Worm (Caenorhabditis elegans) whole organism, young adult: ENCODE measurements around the gene T08D2.6.
A peak's percentile ranks its signal among the peaks of the same experiment; 100 is the strongest.
"Not testable (repeated sequence)": the region's sequence is repeated elsewhere in the genome, so short reads cannot be mapped to it uniquely, and the experiment has no call there.

Experiments used
- B0019.2 ChIP-seq: fragments of 200-800 bp; sonication (Bioruptor generic); conservative IDR thresholded peaks from 2 replicates; pipeline ENCODE4 v1.3.6; 2022; ENCODE audit warnings: missing genetic modification reagents, missing genetic modification characterization, missing compliant biosample characterization
- B0261.1 ChIP-seq: sonication (generic microtip); optimal IDR thresholded peaks from 2 replicates; lab custom pipeline; 2016; ENCODE audit warnings: mild to moderate bottlenecking, missing genetic modification characterization, moderate library complexity, missing compliant biosample characterization
- C17E4.6 ChIP-seq: fragments of 200-800 bp; sonication (Bioruptor generic); IDR thresholded peaks from 2 replicates; pipeline ENCODE4 v1.3.6; 2022; ENCODE audit warnings: missing genetic modification reagents, missing genetic modification characterization, missing compliant biosample characterization
- D2030.7 ChIP-seq: fragments of 200-800 bp; sonication (Bioruptor generic); IDR thresholded peaks from 2 replicates; pipeline ENCODE4 v1.3.6; 2022; ENCODE audit warnings: missing genetic modification reagents, missing genetic modification characterization, missing compliant biosample characterization
- F33H1.4 ChIP-seq: fragments of 200-800 bp; sonication (Bioruptor generic); IDR thresholded peaks from 2 replicates; pipeline ENCODE4 v1.3.6; 2022; ENCODE audit warnings: missing genetic modification reagents, missing genetic modification characterization, missing compliant biosample characterization
- F52B5.7 ChIP-seq: sonication (generic microtip); optimal IDR thresholded peaks from 2 replicates; lab custom pipeline; 2016; ENCODE audit warnings: mild to moderate bottlenecking, missing genetic modification characterization, missing compliant biosample characterization
- F57C9.4 ChIP-seq: sonication (generic microtip); optimal IDR thresholded peaks from 2 replicates; lab custom pipeline; 2017; ENCODE audit warnings: mild to moderate bottlenecking, missing genetic modification characterization, missing compliant biosample characterization
- aptf-2 ChIP-seq: fragments of 200-800 bp; sonication (Bioruptor generic); conservative IDR thresholded peaks from 2 replicates; pipeline ENCODE4 v1.3.6; 2022; ENCODE audit warnings: missing genetic modification reagents, missing genetic modification characterization, missing compliant biosample characterization
- atf-7 ChIP-seq: sonication (generic microtip); optimal IDR thresholded peaks from 2 replicates; lab custom pipeline; 2017; ENCODE audit warnings: mild to moderate bottlenecking, missing genetic modification characterization, missing compliant biosample characterization
- attf-3 ChIP-seq: fragments of 200-800 bp; sonication (Bioruptor generic); conservative IDR thresholded peaks from 2 replicates; pipeline ENCODE4 v1.3.6; 2022; ENCODE audit warnings: missing genetic modification reagents, missing genetic modification characterization, missing compliant biosample characterization
- bed-1 ChIP-seq: fragments of 200-800 bp; sonication (Bioruptor generic); IDR thresholded peaks from 2 replicates; pipeline ENCODE4 v1.3.6; 2022; ENCODE audit warnings: missing genetic modification reagents, missing genetic modification characterization, missing compliant biosample characterization
- ccch-3 ChIP-seq: fragments of 200-800 bp; sonication (Bioruptor generic); optimal IDR thresholded peaks from 2 replicates; lab custom pipeline; 2018; ENCODE audit warnings: mild to moderate bottlenecking, missing genetic modification characterization, missing compliant biosample characterization
- ceh-100 ChIP-seq: fragments of 200-800 bp; sonication (Bioruptor generic); IDR thresholded peaks from 2 replicates; pipeline ENCODE4 v1.3.6; 2022; ENCODE audit warnings: missing genetic modification reagents, missing genetic modification characterization, missing compliant biosample characterization
- ceh-27 ChIP-seq: fragments of 200-800 bp; sonication (Bioruptor generic); optimal IDR thresholded peaks from 2 replicates; lab custom pipeline; 2018; ENCODE audit warnings: mild to moderate bottlenecking, missing genetic modification characterization, moderate library complexity, missing compliant biosample characterization
- ceh-40 ChIP-seq: fragments of 200-800 bp; sonication (Bioruptor generic); IDR thresholded peaks from 2 replicates; pipeline ENCODE4 v1.3.6; 2022; ENCODE audit warnings: missing genetic modification characterization, missing compliant biosample characterization
- ceh-79 ChIP-seq: sonication (generic microtip); optimal IDR thresholded peaks from 2 replicates; lab custom pipeline; 2017; ENCODE audit warnings: mild to moderate bottlenecking, missing genetic modification characterization, missing compliant biosample characterization
- ceh-91 ChIP-seq: fragments of 200-800 bp; sonication (Bioruptor generic); IDR thresholded peaks from 2 replicates; pipeline ENCODE4 v1.3.6; 2022; ENCODE audit warnings: missing genetic modification reagents, missing genetic modification characterization, missing compliant biosample characterization
- dpl-1 ChIP-seq: fragments of 150-350 bp; optimal IDR thresholded peaks from 2 replicates; lab custom pipeline; 2014; ENCODE audit warnings: missing biosample characterization, missing genetic modification reagents, missing genetic modification characterization
- efl-1 ChIP-seq: fragments of 150-350 bp; optimal IDR thresholded peaks from 2 replicates; lab custom pipeline; 2014; ENCODE audit warnings: missing biosample characterization, missing genetic modification reagents, missing genetic modification characterization
- egrh-3 ChIP-seq: fragments of 200-800 bp; sonication (Bioruptor generic); IDR thresholded peaks from 2 replicates; pipeline ENCODE4 v1.3.6; 2022; ENCODE audit warnings: missing genetic modification reagents, missing genetic modification characterization, missing compliant biosample characterization
- ekl-4 ChIP-seq: fragments of 200-800 bp; sonication (Bioruptor generic); IDR thresholded peaks from 2 replicates; pipeline ENCODE4 v1.3.6; 2022; ENCODE audit warnings: missing genetic modification reagents, missing genetic modification characterization, missing compliant biosample characterization
- hlh-12 ChIP-seq: sonication (generic microtip); optimal IDR thresholded peaks from 2 replicates; lab custom pipeline; 2016; ENCODE audit warnings: missing genetic modification characterization, missing compliant biosample characterization
- hmg-1.2 ChIP-seq: fragments of 200-800 bp; sonication (Bioruptor generic); IDR thresholded peaks from 2 replicates; pipeline ENCODE4 v1.3.6; 2022; ENCODE audit warnings: missing genetic modification reagents, missing genetic modification characterization, missing compliant biosample characterization
- let-526 ChIP-seq: fragments of 200-800 bp; sonication (Bioruptor generic); IDR thresholded peaks from 2 replicates; pipeline ENCODE4 v1.3.6; 2022; ENCODE audit warnings: missing genetic modification reagents, missing genetic modification characterization, missing compliant biosample characterization
- let-607 ChIP-seq, 2 experiments: fragments of 200-800 bp in 1 of 2; sonication (Bioruptor generic) in 1 of 2; sonication (generic microtip) in 1 of 2; optimal IDR thresholded peaks; 2 replicates each; lab custom pipeline; 2016 to 2018; ENCODE audit warnings: mild to moderate bottlenecking in 2 of 2, missing compliant biosample characterization in 2 of 2, missing genetic modification characterization in 2 of 2, moderate library complexity in 2 of 2, missing genotype in 1 of 2
- lsl-1 ChIP-seq: fragments of 200-800 bp; sonication (Bioruptor generic); optimal IDR thresholded peaks from 2 replicates; lab custom pipeline; 2018; ENCODE audit warnings: mild to moderate bottlenecking, missing genetic modification characterization, moderate library complexity, missing compliant biosample characterization
- madf-6 ChIP-seq: fragments of 200-800 bp; sonication (Bioruptor generic); IDR thresholded peaks from 2 replicates; pipeline ENCODE4 v1.3.6; 2022; ENCODE audit warnings: missing genetic modification reagents, missing genetic modification characterization, missing compliant biosample characterization
- madf-8 ChIP-seq: fragments of 200-800 bp; sonication (Bioruptor generic); conservative IDR thresholded peaks from 2 replicates; pipeline ENCODE4 v1.3.6; 2022; ENCODE audit warnings: missing genetic modification reagents, missing genetic modification characterization, missing compliant biosample characterization
- nfya-2 ChIP-seq: fragments of 200-800 bp; sonication (Bioruptor generic); IDR thresholded peaks from 2 replicates; pipeline ENCODE4 v1.3.6; 2022; ENCODE audit warnings: missing genetic modification reagents, missing genetic modification characterization, missing compliant biosample characterization
- pbrm-1 ChIP-seq: fragments of 200-800 bp; sonication (Bioruptor generic); IDR thresholded peaks from 2 replicates; pipeline ENCODE4 v1.3.6; 2022; ENCODE audit warnings: missing genetic modification reagents, missing genetic modification characterization, missing compliant biosample characterization
- rec-8 ChIP-seq, 2 experiments: sonication (generic microtip); optimal IDR thresholded peaks; 2 replicates each; lab custom pipeline; 2016; ENCODE audit warnings: mild to moderate bottlenecking in 2 of 2, missing genetic modification characterization in 2 of 2, missing genetic modification reagents in 2 of 2, missing genotype in 2 of 2, missing biosample characterization in 1 of 2, missing compliant biosample characterization in 1 of 2, moderate library complexity in 1 of 2
- sea-2 ChIP-seq: fragments of 200-800 bp; sonication (Bioruptor generic); IDR thresholded peaks from 2 replicates; pipeline ENCODE4 v1.3.6; 2022; ENCODE audit warnings: missing genetic modification characterization, missing compliant biosample characterization
- tbx-9 ChIP-seq: sonication (generic microtip); optimal IDR thresholded peaks from 2 replicates; lab custom pipeline; 2016; ENCODE audit warnings: borderline replicate concordance, missing genetic modification characterization, inconsistent platforms, missing compliant biosample characterization
- xnd-1 ChIP-seq: sonication (generic microtip); optimal IDR thresholded peaks from 2 replicates; lab custom pipeline; 2016; ENCODE audit warnings: missing genotype, missing genetic modification reagents, missing genetic modification characterization, missing compliant biosample characterization
- zfh-2 ChIP-seq: fragments of 200-800 bp; sonication (Bioruptor generic); conservative IDR thresholded peaks from 2 replicates; pipeline ENCODE4 v1.3.6; 2022; ENCODE audit warnings: missing genetic modification reagents, missing genetic modification characterization, missing compliant biosample characterization
- ztf-18 ChIP-seq: sonication (generic microtip); optimal IDR thresholded peaks from 2 replicates; lab custom pipeline; 2016; ENCODE audit warnings: missing genotype, mild to moderate bottlenecking, missing genetic modification characterization, missing compliant biosample characterization
- ztf-25 ChIP-seq: fragments of 200-800 bp; sonication (Bioruptor generic); IDR thresholded peaks from 2 replicates; pipeline ENCODE4 v1.3.6; 2022; ENCODE audit warnings: missing genetic modification reagents, missing genetic modification characterization, missing compliant biosample characterization
- ztf-26 ChIP-seq: sonication (generic microtip); optimal IDR thresholded peaks from 2 replicates; lab custom pipeline; 2017; ENCODE audit warnings: missing genetic modification characterization, missing compliant biosample characterization
- ztf-6 ChIP-seq: fragments of 200-800 bp; sonication (Bioruptor generic); IDR thresholded peaks from 2 replicates; pipeline ENCODE4 v1.3.6; 2022; ENCODE audit warnings: missing genetic modification reagents, missing genetic modification characterization, missing compliant biosample characterization

Gene T08D2.6

DNA sequence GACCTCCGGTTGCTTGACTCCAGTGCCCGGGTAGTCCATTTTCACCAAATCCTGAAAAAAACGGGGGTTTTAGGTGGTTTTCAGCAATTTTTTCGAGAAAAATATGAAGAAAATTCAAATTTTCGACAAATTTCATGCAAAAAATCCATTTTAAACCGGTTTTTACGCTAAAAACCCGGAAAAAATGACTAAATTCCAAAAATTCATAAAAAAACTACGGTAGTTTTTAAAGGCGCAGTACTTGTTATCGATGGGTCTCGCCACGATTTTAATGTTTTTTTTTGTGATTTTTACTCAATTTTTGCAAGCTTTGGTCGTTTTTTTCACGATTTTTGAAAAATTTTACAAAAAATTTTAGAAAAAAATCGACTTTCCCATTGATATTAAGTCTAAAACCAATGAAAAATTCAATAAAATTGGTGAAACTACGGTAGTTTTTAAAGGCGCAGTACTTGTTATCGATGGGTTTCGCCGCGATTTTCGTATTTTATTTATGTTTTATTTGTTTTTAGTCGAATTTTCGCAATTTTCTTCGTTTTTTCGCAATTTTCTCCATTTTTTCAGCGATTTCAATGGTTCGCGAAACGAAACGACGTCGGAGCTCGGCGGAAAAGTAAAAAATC, at the start of gene T08D2.6, which contains the start of gene chkr-1:
TSS of gene T08D2.6 (minus strand) at position 51 of the 623 bp plus-strand sequence.
TSS of gene chkr-1 (plus strand) at position 573 of the 623 bp plus-strand sequence.
- peak; percentile 82 for TF ChIP-seq madf-6 (GFP tag; lab: Robert Waterston, UW)
- TF ChIP-seq lsl-1 (GFP tag; lab: Kevin White, UChicago): peak; percentile 66
- TF ChIP-seq F33H1.4: peak; percentile 93
- peak; percentile 80 for TF ChIP-seq D2030.7 (GFP tag; lab: Robert Waterston, UW)
- peak; percentile 58; the same call in 1 of the 2 replicates for TF ChIP-seq ceh-91
- peak; percentile 47 for TF ChIP-seq madf-8 (GFP tag; lab: Robert Waterston, UW)
- peak; percentile 79 for TF ChIP-seq xnd-1 (tag; lab: Kevin White, UChicago)
- TF ChIP-seq hmg-1.2 (GFP tag; lab: Robert Waterston, UW): 0 out of 2 replicates have a peak, but pooled peaks have one; percentile 12

DNA sequence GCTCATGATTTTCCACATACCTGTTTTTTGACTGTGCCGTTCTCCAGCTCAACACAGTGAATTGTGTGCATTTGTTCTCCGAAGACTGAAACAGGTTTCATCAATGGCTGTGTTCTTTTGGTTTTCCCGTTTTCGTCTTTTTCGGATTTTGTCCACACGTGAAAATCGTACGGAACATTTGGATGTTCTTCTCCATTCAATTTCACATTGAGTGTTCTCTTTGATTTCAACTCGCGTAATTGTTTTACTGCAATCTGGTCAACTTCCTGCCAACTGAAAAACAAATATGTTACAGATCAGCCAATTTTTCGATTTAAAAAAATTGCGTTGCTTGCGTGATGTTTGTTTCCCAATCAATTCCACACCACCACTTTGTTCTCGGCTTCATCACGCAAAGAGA, 47.4 kb upstream of the T08D2.6 start, which contains the start of gene AC8.3:
TSS of gene AC8.3 (minus strand) at position 101 of the 400 bp plus-strand sequence.
- TF ChIP-seq let-526 (GFP tag; lab: Robert Waterston, UW); ekl-4; C17E4.6 (GFP tag; lab: Robert Waterston, UW): not testable (repeated sequence)

ce11 chrX:215488-215887, 33.5 kb upstream of the T08D2.6 start, which contains the start of gene set-28:
Gene set-28, minus strand, starts transcription at chrX:215588.
- not testable (repeated sequence) for TF ChIP-seq B0019.2; tbx-9 (tag; lab: Kevin White, UChicago); ceh-100 (GFP tag; lab: Robert Waterston, UW)

DNA sequence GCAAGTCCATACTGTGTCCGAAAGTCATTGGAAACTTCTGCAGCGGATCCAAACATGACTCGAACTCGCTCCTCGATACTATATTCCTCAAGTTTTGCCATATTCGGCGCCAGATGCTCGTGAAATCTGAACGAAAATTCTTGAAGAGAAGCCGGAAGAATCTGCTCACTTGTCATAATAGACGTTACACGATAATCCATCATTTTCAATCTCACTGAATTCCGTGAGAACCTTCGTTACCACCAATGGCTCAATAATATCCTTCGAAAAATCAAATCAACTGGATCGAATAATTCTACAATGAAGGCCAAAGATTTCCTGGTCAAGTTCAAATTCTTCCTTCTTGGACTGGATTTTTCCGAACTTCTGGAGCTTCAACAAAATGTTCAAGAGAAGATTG, 29.2 kb upstream of the T08D2.6 start, which contains the start of gene Y73B3B.1:
TSS of gene Y73B3B.1 (minus strand) at position 101 of the 400 bp plus-strand sequence.
- TF ChIP-seq ceh-100 (GFP tag; lab: Robert Waterston, UW); F57C9.4 (tag; lab: Kevin White, UChicago); let-607 (tag; optimal IDR thresholded peaks at IDR 0.05; lab: Kevin White, UChicago): not testable (repeated sequence)

ce11 chrX:209695-210094, 27.7 kb upstream of the T08D2.6 start, which contains the start of gene Y73B3B.3:
Gene Y73B3B.3, plus strand, starts transcription at chrX:209995.
- TF ChIP-seq attf-3 (GFP tag; lab: Robert Waterston, UW); ccch-3; ztf-25 (GFP tag; lab: Robert Waterston, UW): not testable (repeated sequence)

DNA sequence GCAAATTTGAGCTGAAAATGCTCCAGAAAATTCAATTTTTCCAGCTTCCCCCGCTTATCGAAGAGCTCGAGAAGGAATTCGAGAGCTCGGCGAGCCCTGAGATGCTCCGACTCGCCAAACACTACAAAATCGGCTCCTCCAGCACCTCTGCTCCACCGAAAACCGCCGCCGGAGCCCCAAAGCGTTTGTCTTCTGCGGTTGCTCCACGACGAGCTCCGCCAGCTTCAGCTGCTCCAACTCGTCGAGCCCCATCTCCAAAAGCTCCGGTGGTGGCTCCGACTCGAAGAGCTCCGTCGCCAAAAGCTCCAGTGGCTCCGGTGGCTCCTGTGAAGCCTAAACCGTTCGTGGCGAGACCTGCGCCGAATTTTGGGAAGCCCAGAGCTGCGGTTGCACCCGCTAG, 14.4 kb upstream of the T08D2.6 start:
- TF ChIP-seq pbrm-1 (GFP tag; lab: Robert Waterston, UW) (no peak), ceh-27 (GFP tag; lab: Kevin White, UChicago) (no peak), sea-2 (GFP tag; lab: Robert Waterston, UW) (no peak), hlh-12 (tag; lab: Kevin White, UChicago) (no peak), ztf-26 (tag; lab: Kevin White, UChicago) (no peak), F52B5.7 (tag; lab: Kevin White, UChicago) (no peak), egrh-3 (GFP tag; lab: Robert Waterston, UW) (peak; percentile 90), atf-7 (tag; lab: Kevin White, UChicago) (no peak), efl-1 (GFP tag; lab: Kevin White, UChicago) (no peak), ceh-40 (no peak), bed-1 (0 out of 2 replicates have a peak, but pooled peaks have one; percentile 64), nfya-2 (GFP tag; lab: Robert Waterston, UW) (no peak), dpl-1 (no peak), ztf-6 (GFP tag; lab: Robert Waterston, UW) (no peak), ztf-18 (tag; lab: Kevin White, UChicago) (no peak), zfh-2 (GFP tag; lab: Robert Waterston, UW) (peak; percentile 76), rec-8 (tag; optimal IDR thresholded peaks at IDR 0.05; lab: Kevin White, UChicago) (no peak), B0261.1 (no peak), ceh-79 (no peak), aptf-2 (GFP tag; lab: Robert Waterston, UW) (no peak)
